Fruit fly (Drosophila melanogaster) whole organism: ENCODE data around the gene Ent3.

Source experiments
- CG8478 ChIP-seq: fragments of >200 bp; optimal IDR thresholded peaks from 2 replicates; lab custom pipeline; 2018; ENCODE audit warnings: inconsistent platforms
- usp ChIP-seq: fragments of >200 bp; optimal IDR thresholded peaks from 2 replicates; lab custom pipeline; 2017; ENCODE audit warnings: missing biosample characterization, missing genetic modification characterization, mixed read lengths

- TF ChIP-seq CG8478 = no peak
- no peak for TF ChIP-seq usp (GFP tag; lab: Kevin White, UChicago)
Measured at dm6 chr3L:12902579-12903228, 49.3 kb downstream of the Ent3 start, which contains the start of gene CG12520.
